Worm (Caenorhabditis elegans) whole organism, dauer: Measurements from ENCODE around the gene smz-1.
"Not testable (repeated sequence)": the region's sequence is repeated elsewhere in the genome, so short reads cannot be mapped to it uniquely, and the experiment has no call there.

Source experiments
- unc-62 ChIP-seq: sonication (generic microtip); optimal IDR thresholded peaks from 2 replicates; lab custom pipeline; 2017; ENCODE audit warnings: missing biosample characterization, missing genetic modification reagents, missing genetic modification characterization

smz-1 gene

DNA sequence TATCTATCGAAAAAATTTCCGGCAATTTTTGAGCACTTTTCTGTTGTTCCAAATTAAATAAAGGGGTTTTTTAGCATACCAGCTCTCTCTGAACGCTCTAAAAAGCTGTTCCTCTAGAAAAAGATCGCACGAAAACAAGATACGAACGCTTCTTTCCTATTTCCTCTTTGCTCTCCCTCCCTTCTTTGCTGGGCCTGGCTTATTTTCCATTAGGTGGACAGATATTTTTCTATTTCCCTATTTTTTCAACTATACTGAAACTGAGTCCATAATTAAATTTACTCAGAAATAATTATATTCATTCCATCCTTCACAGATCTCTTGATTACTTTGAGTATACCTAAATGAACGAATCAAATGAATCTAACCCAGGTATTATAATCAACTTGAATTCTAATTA is 47.1 kb downstream of the smz-1 start, which contains the start of gene sru-18:
Gene sru-18, plus strand, starts transcription at position 301 of the 400 bp plus-strand sequence.
- TF ChIP-seq unc-62 (GFP tag; lab: Kevin White, UChicago), result no peak

DNA sequence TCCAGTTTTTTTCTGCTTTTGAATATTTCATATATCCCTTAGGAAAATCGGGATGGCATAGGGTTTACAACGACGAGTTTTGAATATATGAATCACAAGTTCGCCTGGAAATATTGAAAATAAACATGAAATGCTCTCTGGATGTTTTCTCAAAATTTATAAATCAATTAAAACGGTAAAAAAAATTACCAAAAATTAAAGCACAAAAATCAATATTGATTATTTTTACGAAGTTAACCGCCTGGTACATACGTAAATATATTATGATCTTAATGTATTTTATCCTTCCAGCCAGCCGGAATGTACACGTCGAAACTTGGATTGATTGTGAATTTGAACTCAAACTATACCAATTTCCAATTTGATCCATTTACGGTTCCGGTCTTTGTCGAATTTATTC is 50.5 kb downstream of the smz-1 start, which contains the start of gene sru-17:
Gene sru-17, plus strand, starts transcription at position 301 of the 400 bp plus-strand sequence.
- not testable (repeated sequence) for TF ChIP-seq unc-62 (GFP tag; lab: Kevin White, UChicago)
